Fruit fly (Drosophila melanogaster): Measurements from ENCODE around the gene CG33986.

DNA sequence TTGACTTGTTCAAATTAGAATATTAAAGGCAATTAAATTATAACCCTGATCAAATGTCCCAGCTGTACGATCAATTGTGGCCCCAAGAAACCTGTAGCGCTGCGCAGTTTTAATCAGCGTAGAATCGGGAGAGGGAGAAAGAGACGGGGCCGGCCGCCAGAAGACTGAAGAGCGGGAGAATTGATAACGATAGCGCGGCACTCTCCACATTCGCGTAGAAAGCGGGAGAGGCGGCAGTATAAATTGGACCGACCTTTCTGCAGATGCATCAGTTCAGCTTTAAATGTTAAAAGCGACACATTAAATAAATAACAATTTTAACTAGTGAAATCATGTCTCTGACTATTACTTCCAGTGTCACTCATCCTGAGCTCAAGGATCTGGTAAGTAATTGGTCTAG lies 14.3 kb downstream of the CG33986 start, which contains the start of gene MsrA:
- TF ChIP-seq CG7045 (GFP tag; optimal IDR thresholded peaks at IDR 0.05), result no peak
- TF ChIP-seq Mnt (GFP tag; optimal IDR thresholded peaks at IDR 0.05), result peak; percentile 51
- TF ChIP-seq CG5204 (GFP tag; optimal IDR thresholded peaks at IDR 0.05), result no peak
- TF ChIP-seq Clk (GFP tag; optimal IDR thresholded peaks at IDR 0.05), result no peak

Measured in whole organism, adult.